Fruit fly (Drosophila melanogaster): ENCODE results near the gene Cht7.
A peak's percentile ranks its signal among the peaks of the same experiment; 100 is the strongest.

Cht7 gene

DNA sequence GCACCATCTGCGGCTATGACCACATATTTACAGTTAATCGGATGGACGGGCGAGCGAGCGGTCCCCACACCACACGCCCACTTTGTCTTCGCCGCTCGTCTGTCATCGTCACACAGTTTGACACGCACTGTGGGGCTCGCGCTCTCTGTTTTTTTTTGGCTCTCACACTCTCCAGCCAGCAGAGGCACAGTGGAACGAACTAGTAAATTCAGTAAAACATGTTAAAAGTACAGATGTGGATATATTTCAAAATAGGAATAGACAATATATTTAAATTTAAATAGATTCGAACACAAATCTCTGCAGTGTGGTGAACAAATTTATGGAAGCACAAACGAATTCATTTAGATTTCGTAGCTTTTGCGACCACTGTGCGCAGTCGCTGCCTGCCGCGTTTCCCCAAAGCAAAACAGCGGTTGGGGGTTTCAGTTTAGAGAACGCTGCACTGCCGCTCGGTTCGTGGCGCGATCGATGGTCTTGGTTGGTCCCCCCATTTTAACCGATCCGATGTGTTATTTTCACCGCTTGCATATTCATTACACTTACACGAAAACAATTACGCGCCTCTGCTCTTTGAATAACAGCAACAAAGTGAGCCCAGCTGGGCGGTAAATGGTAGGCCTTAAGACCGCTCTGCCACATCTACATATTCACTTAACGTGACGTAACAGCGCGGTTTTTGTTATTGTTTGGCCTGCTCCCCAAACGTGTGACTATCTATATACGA is 25.4 kb downstream of the Cht7 start (continued):
- TF ChIP-seq CG15073 (GFP tag; optimal IDR thresholded peaks at IDR 0.05), result peak; percentile 87
- no peak for TF ChIP-seq Tbp (GFP tag; optimal IDR thresholded peaks at IDR 0.05)
- peak; percentile 58; the same call in 1 of the 2 replicates for TF ChIP-seq amos (GFP tag; IDR thresholded peaks at IDR 0.05; ENCODE audit: partially characterized antibody)
- TF ChIP-seq da (GFP tag; optimal IDR thresholded peaks at IDR 0.05), result peak; percentile 92
- TF ChIP-seq CG9797 (GFP tag; optimal IDR thresholded peaks at IDR 0.05), result peak; percentile 68
- TF ChIP-seq ken (GFP tag; IDR thresholded peaks at IDR 0.05), result peak; percentile 99
- peak; percentile 97 for TF ChIP-seq gro (GFP tag; optimal IDR thresholded peaks at IDR 0.05)
- peak; percentile 99 for TF ChIP-seq Drgx (GFP tag; IDR thresholded peaks at IDR 0.05)
- peak; percentile 81 for TF ChIP-seq Bgb (GFP tag; IDR thresholded peaks at IDR 0.05; ENCODE audit: partially characterized antibody)
- peak; percentile 77 for TF ChIP-seq ash1 (GFP tag; optimal IDR thresholded peaks at IDR 0.05)
- TF ChIP-seq nom (GFP tag; optimal IDR thresholded peaks at IDR 0.05), result peak; percentile 95
- peak; percentile 52 for TF ChIP-seq hkb (optimal IDR thresholded peaks at IDR 0.05)
- peak; percentile 99 for TF ChIP-seq hkb (GFP tag; IDR thresholded peaks at IDR 0.05)
- TF ChIP-seq CHES-1-like (GFP tag; optimal IDR thresholded peaks at IDR 0.05), result peak; percentile 95
- peak in 1 of 2 experiments; percentile 77 for TF ChIP-seq Hr78 (GFP tag; optimal IDR thresholded peaks at IDR 0.05)
- TF ChIP-seq CG10979 (tag; optimal IDR thresholded peaks at IDR 0.05), result peak; percentile 98
- TF ChIP-seq CG1529 (GFP tag; optimal IDR thresholded peaks at IDR 0.05), result peak; percentile 98
- peak; percentile 99 for TF ChIP-seq so (GFP tag; IDR thresholded peaks at IDR 0.05)
- TF ChIP-seq CG2678 (tag; optimal IDR thresholded peaks at IDR 0.05), result peak; percentile 99
- TF ChIP-seq sqz (GFP tag; optimal IDR thresholded peaks at IDR 0.05), result peak; percentile 99
- peak; percentile 96 for TF ChIP-seq CG16863 (GFP tag; optimal IDR thresholded peaks at IDR 0.05)
- peak; percentile 33 for TF ChIP-seq pzg (GFP tag; optimal IDR thresholded peaks at IDR 0.05)
- peak; percentile 94 for TF ChIP-seq Poxn (GFP tag; IDR thresholded peaks at IDR 0.05)
- peak; percentile 93 for TF ChIP-seq CG31365 (tag; optimal IDR thresholded peaks at IDR 0.05)
- peak; percentile 98 for TF ChIP-seq CG7987 (GFP tag; optimal IDR thresholded peaks at IDR 0.05)
- TF ChIP-seq CG1832 (GFP tag; optimal IDR thresholded peaks at IDR 0.05), result no peak
- peak; percentile 98 for TF ChIP-seq sim (GFP tag; IDR thresholded peaks at IDR 0.05)
- peak; percentile 96 for TF ChIP-seq CG18764 (GFP tag; optimal IDR thresholded peaks at IDR 0.05)
- TF ChIP-seq CG8924 (tag; optimal IDR thresholded peaks at IDR 0.05), result peak; percentile 98
- peak; percentile 93 to 97 for TF ChIP-seq chif (GFP tag; optimal IDR thresholded peaks at IDR 0.05)
- peak; percentile 92 for TF ChIP-seq CG8944 (GFP tag; optimal IDR thresholded peaks at IDR 0.05)
- TF ChIP-seq insv (GFP tag; optimal IDR thresholded peaks at IDR 0.05), result peak; percentile 64 to 80
- peak; percentile 99 for TF ChIP-seq zfh1 (GFP tag; IDR thresholded peaks at IDR 0.05)
- peak; percentile 95 for TF ChIP-seq ERR (GFP tag; optimal IDR thresholded peaks at IDR 0.05)
- TF ChIP-seq disco-r (GFP tag; optimal IDR thresholded peaks at IDR 0.05), result peak; percentile 95
- peak; percentile 84 for TF ChIP-seq CG7271 (tag; optimal IDR thresholded peaks at IDR 0.05)
- TF ChIP-seq CG8765 (GFP tag; IDR thresholded peaks at IDR 0.05), result peak; percentile 96
- peak; percentile 91 for TF ChIP-seq CG7745 (tag; optimal IDR thresholded peaks at IDR 0.05)
- peak; percentile 97 for TF ChIP-seq ap (GFP tag; IDR thresholded peaks at IDR 0.05)
- peak; percentile 96 for TF ChIP-seq Nf-YA (GFP tag; IDR thresholded peaks at IDR 0.05)
- TF ChIP-seq trh (GFP tag; optimal IDR thresholded peaks at IDR 0.05), result peak; percentile 95
- no peak for TF ChIP-seq D (optimal IDR thresholded peaks at IDR 0.05)
- peak; percentile 98 for TF ChIP-seq D (GFP tag; optimal IDR thresholded peaks at IDR 0.05)
- peak; percentile 99 for TF ChIP-seq CG14441 (GFP tag; IDR thresholded peaks at IDR 0.05)
- peak; percentile 99 for TF ChIP-seq az2 (GFP tag; optimal IDR thresholded peaks at IDR 0.05)
- TF ChIP-seq pho (GFP tag; optimal IDR thresholded peaks at IDR 0.05), result peak; percentile 97
- TF ChIP-seq al (GFP tag; IDR thresholded peaks at IDR 0.05), result peak; percentile 98
- TF ChIP-seq CG10462 (GFP tag; optimal IDR thresholded peaks at IDR 0.05), result peak; percentile 97
- TF ChIP-seq CG6254 (GFP tag; optimal IDR thresholded peaks at IDR 0.05), result peak; percentile 97
- TF ChIP-seq ase (GFP tag; IDR thresholded peaks at IDR 0.05), result peak; percentile 98

All from whole organism, embryonic.